Fruit fly (Drosophila melanogaster): Measurements from ENCODE around the gene Crz.

- no peak for TF ChIP-seq h (optimal IDR thresholded peaks at IDR 0.05)
- TF ChIP-seq psq (optimal IDR thresholded peaks at IDR 0.05): no peak
- no peak for TF ChIP-seq Myc (optimal IDR thresholded peaks at IDR 0.05)
- TF ChIP-seq Sin3A (optimal IDR thresholded peaks at IDR 0.05): no peak
These were observed 39.1 kb downstream of the Crz start for dm6 chr3R:14353733-14354152.
